Fruit fly (Drosophila melanogaster): ENCODE measurements around the gene AP-1gamma.

The AP-1gamma gene

DNA sequence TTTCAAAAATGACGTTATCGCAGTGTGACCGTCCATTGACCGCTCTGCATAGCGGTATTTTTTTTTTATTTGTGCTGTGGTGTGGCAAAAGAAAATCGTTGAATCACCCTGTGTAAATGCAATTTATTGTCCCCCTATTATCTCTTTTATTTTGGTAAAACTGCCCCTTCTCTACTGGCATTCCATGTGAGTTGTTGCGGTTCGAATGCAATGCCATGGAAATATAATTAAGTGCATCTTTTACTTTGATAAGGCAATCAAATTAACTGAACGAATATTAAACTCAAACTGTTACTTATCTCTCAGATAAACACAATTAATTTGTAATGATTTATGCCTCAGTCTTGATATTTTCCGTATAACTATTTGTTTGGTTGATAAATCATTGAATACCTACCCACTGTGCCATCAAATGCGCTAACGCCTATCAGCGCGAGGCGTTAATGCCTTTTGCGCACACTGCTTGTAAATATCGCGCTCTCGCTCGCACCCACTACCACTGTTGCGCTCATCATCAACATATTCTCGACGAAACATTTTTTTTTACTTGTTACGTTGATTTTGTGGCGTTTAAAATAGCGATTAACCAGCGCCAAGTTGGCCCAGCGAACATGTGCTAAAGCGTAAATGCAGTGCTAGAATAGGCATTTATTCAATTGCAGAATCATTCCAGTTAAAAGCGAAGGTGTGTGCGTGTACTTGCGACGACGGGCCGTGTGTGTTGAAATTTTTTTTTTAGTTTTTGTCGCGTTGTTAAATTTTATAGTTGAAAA, 767 bp downstream of the AP-1gamma start (continued):
- TF ChIP-seq sna (GFP tag; IDR thresholded peaks at IDR 0.05; ENCODE audit: partially characterized antibody): 0 out of 2 replicates have a peak, but pooled peaks have one; percentile 15
- peak; percentile 40; the same call in 1 of the 2 replicates for TF ChIP-seq CG32532 (GFP tag; IDR thresholded peaks at IDR 0.05)
- no peak for TF ChIP-seq ERR (GFP tag; optimal IDR thresholded peaks at IDR 0.05)
- TF ChIP-seq ro (GFP tag; IDR thresholded peaks at IDR 0.05): no peak
- TF ChIP-seq Oli (tag; optimal IDR thresholded peaks at IDR 0.05): peak; percentile 62
- no peak for TF ChIP-seq bowl (GFP tag; IDR thresholded peaks at IDR 0.05)
- peak; percentile 4 for TF ChIP-seq CG17359 (tag; optimal IDR thresholded peaks at IDR 0.05)
- TF ChIP-seq Sox102F (GFP tag; optimal IDR thresholded peaks at IDR 0.05): no peak
- no peak for TF ChIP-seq dati (GFP tag; IDR thresholded peaks at IDR 0.05)
- no peak for TF ChIP-seq dimm (GFP tag; IDR thresholded peaks at IDR 0.05)
- peak; percentile 6 for TF ChIP-seq Ets97D (GFP tag; optimal IDR thresholded peaks at IDR 0.05)
- no peak for TF ChIP-seq CG7357 (GFP tag; IDR thresholded peaks at IDR 0.05)
- TF ChIP-seq rib (GFP tag; IDR thresholded peaks at IDR 0.05): no peak
- TF ChIP-seq CG7786 (GFP tag; optimal IDR thresholded peaks at IDR 0.05): peak; percentile 28
- TF ChIP-seq CG6813 (GFP tag; optimal IDR thresholded peaks at IDR 0.05): no peak
- no peak for TF ChIP-seq CG3065 (GFP tag; optimal IDR thresholded peaks at IDR 0.05)
- peak; percentile 73 for TF ChIP-seq CG16863 (GFP tag; optimal IDR thresholded peaks at IDR 0.05)
- no peak for TF ChIP-seq ATbp (GFP tag; optimal IDR thresholded peaks at IDR 0.05)
- TF ChIP-seq hbn (GFP tag; IDR thresholded peaks at IDR 0.05; ENCODE audit: partially characterized antibody): no peak
- no peak for TF ChIP-seq CG3838 (GFP tag; optimal IDR thresholded peaks at IDR 0.05)
- TF ChIP-seq row (GFP tag; IDR thresholded peaks at IDR 0.05): peak; percentile 80
- peak; percentile 33; the same call in 1 of the 3 replicates for TF ChIP-seq tgo (GFP tag; IDR thresholded peaks at IDR 0.05)
- TF ChIP-seq CG8089 (GFP tag; optimal IDR thresholded peaks at IDR 0.05): peak; percentile 51
- TF ChIP-seq sug (tag; optimal IDR thresholded peaks at IDR 0.05): no peak
- TF ChIP-seq Stat92E (GFP tag; optimal IDR thresholded peaks at IDR 0.05): no peak
- TF ChIP-seq Nf-YA (GFP tag; IDR thresholded peaks at IDR 0.05): no peak
- TF ChIP-seq CG11247 (GFP tag; IDR thresholded peaks at IDR 0.05): no peak
- TF ChIP-seq E2f1 (GFP tag; IDR thresholded peaks at IDR 0.05): peak; percentile 20; the same call in 1 of the 2 replicates
- TF ChIP-seq inv (GFP tag; IDR thresholded peaks at IDR 0.05; ENCODE audit: partially characterized antibody): peak; percentile 38; the same call in 1 of the 2 replicates
- TF ChIP-seq cg (GFP tag; optimal IDR thresholded peaks at IDR 0.05): peak; percentile 74
- peak; percentile 35 for TF ChIP-seq twi (tag; optimal IDR thresholded peaks at IDR 0.05)
- TF ChIP-seq Opbp (GFP tag; IDR thresholded peaks at IDR 0.05; ENCODE audit: partially characterized antibody): no peak
- TF ChIP-seq chinmo (GFP tag; IDR thresholded peaks at IDR 0.05; ENCODE audit: partially characterized antibody): no peak
- peak; percentile 52; the same call in 1 of the 2 replicates for TF ChIP-seq CG14441 (GFP tag; IDR thresholded peaks at IDR 0.05)
- TF ChIP-seq pfk (GFP tag; optimal IDR thresholded peaks at IDR 0.05): no peak
- no peak for TF ChIP-seq CG5953 (GFP tag; IDR thresholded peaks at IDR 0.05)
- peak; percentile 55 for TF ChIP-seq CG8944 (GFP tag; optimal IDR thresholded peaks at IDR 0.05)
- TF ChIP-seq Mad (GFP tag; optimal IDR thresholded peaks at IDR 0.05): peak; percentile 49
- TF ChIP-seq ttk (GFP tag; IDR thresholded peaks at IDR 0.05): peak; percentile 22; the same call in 1 of the 2 replicates
- no peak for TF ChIP-seq Jarid2 (GFP tag; optimal IDR thresholded peaks at IDR 0.05)
- peak; percentile 57 for TF ChIP-seq vvl (GFP tag; IDR thresholded peaks at IDR 0.05)
- no peak for TF ChIP-seq CG6791 (GFP tag; IDR thresholded peaks at IDR 0.05; ENCODE audit: partially characterized antibody)
- no peak for TF ChIP-seq Hr39 (optimal IDR thresholded peaks at IDR 0.05)
- TF ChIP-seq CG6654 (GFP tag; optimal IDR thresholded peaks at IDR 0.05): no peak
- peak; percentile 55 for TF ChIP-seq HLH54F (GFP tag; optimal IDR thresholded peaks at IDR 0.05)
- no peak for TF ChIP-seq hkb (optimal IDR thresholded peaks at IDR 0.05)
- peak; percentile 45; the same call in 1 of the 2 replicates for TF ChIP-seq hkb (GFP tag; IDR thresholded peaks at IDR 0.05)
- TF ChIP-seq Dek (tag; optimal IDR thresholded peaks at IDR 0.05): peak; percentile 37
- no peak for TF ChIP-seq gce (GFP tag; IDR thresholded peaks at IDR 0.05)
- TF ChIP-seq Atf3 (GFP tag; optimal IDR thresholded peaks at IDR 0.05): peak; percentile 27
